Fruit fly (Drosophila melanogaster) whole organism, pupa: ENCODE measurements around the gene CG12289.

Experiments used
- CG12605 ChIP-seq: fragments of 200-800 bp; sonication (Bioruptor generic); IDR thresholded peaks from 2 replicates; pipeline ENCODE4 v1.3.6; 2022; ENCODE audit warnings: missing biosample characterization, missing genetic modification characterization
- CG13204 ChIP-seq: fragments of 200-800 bp; sonication (Bioruptor generic); optimal IDR thresholded peaks from 2 replicates; lab custom pipeline; 2018; ENCODE audit warnings: missing biosample characterization, mild to moderate bottlenecking, missing genetic modification characterization, moderate library complexity
- CG14655 ChIP-seq: fragments of 200-800 bp; sonication (Bioruptor generic); optimal IDR thresholded peaks from 3 replicates; lab custom pipeline; 2017; ENCODE audit warnings: mild to moderate bottlenecking, missing biosample characterization, missing genetic modification reagents, missing genetic modification characterization
- CG15710 ChIP-seq: fragments of 200-800 bp; sonication (Bioruptor generic); optimal IDR thresholded peaks from 2 replicates; lab custom pipeline; 2018; ENCODE audit warnings: missing biosample characterization, mild to moderate bottlenecking, missing genetic modification characterization, moderate library complexity
- CG34367 ChIP-seq: fragments of 200-800 bp; sonication (Bioruptor generic); optimal IDR thresholded peaks from 2 replicates; lab custom pipeline; 2018; ENCODE audit warnings: missing biosample characterization, mild to moderate bottlenecking, missing genetic modification characterization
- CG4496 ChIP-seq: fragments of 200-800 bp; sonication (Bioruptor generic); IDR thresholded peaks from 3 replicates; pipeline ENCODE4 v1.3.6; 2022; ENCODE audit warnings: missing biosample characterization, missing genetic modification characterization
- CG8159 ChIP-seq: fragments of 200-800 bp; sonication (Bioruptor generic); optimal IDR thresholded peaks from 3 replicates; lab custom pipeline; 2018; ENCODE audit warnings: missing biosample characterization, mild to moderate bottlenecking, missing genetic modification characterization, moderate library complexity
- CG8301 ChIP-seq: fragments of 200-800 bp; sonication (Bioruptor generic); optimal IDR thresholded peaks from 2 replicates; lab custom pipeline; 2018; ENCODE audit warnings: missing biosample characterization, mild to moderate bottlenecking, missing genetic modification characterization
- CG9948 ChIP-seq: fragments of 200-800 bp; sonication (Bioruptor generic); optimal IDR thresholded peaks from 2 replicates; lab custom pipeline; 2018; ENCODE audit warnings: missing biosample characterization, mild to moderate bottlenecking, missing genetic modification characterization, moderate library complexity
- D1 ChIP-seq: fragments of 200-800 bp; sonication (Bioruptor generic); optimal IDR thresholded peaks from 2 replicates; lab custom pipeline; 2018; ENCODE audit warnings: missing biosample characterization, mild to moderate bottlenecking, missing genetic modification characterization, moderate library complexity
- fd96Ca ChIP-seq: fragments of 200-800 bp; sonication (Bioruptor generic); IDR thresholded peaks from 3 replicates; pipeline ENCODE4 v1.3.6; 2022; ENCODE audit warnings: missing biosample characterization, missing genetic modification characterization
- rn ChIP-seq: fragments of 200-800 bp; sonication (Bioruptor generic); IDR thresholded peaks from 2 replicates; pipeline ENCODE4 v1.3.6; 2022; ENCODE audit warnings: missing biosample characterization, missing genetic modification characterization

DNA sequence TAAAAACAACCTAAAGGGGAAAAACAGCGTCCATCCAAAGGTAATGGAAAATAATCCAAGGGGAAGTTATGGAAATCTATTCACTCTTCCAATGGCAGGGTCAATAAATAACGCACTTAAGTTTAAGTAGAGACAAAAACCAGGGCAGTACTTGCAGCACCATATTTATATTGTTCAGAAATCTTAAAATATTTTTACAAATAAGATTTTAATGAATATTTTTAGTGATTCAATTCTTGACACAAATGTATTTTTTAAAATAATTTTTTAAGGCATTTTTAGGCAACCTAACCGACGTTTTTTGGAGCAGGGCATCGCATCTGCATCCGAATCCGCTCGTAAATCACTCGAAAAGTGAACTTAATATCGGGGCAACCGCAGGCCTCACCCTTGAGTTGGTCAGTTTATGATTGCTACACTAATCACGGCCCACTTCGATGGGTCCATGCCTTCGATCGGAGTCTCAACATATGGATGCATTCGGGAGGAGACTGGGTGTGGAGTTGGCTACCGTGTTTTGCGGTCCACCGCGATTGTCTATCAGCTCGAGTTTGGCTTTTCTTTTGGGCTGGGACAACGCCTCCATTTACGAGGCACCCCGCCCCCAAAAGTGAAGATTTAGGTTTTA is 51.0 kb downstream of the CG12289 start:
- no peak for TF ChIP-seq CG8301 (tag; lab: Kevin White, UChicago)
- peak; percentile 24 for TF ChIP-seq CG15710 (tag; lab: Kevin White, UChicago)
- no peak for TF ChIP-seq D1 (tag; lab: Kevin White, UChicago)
- TF ChIP-seq CG8159 (tag; lab: Kevin White, UChicago): peak; percentile 21
- TF ChIP-seq CG13204 (GFP tag; lab: Kevin White, UChicago): no peak
- no peak for TF ChIP-seq CG4496 (GFP tag; lab: Robert Waterston, UW)
- no peak for TF ChIP-seq CG14655 (GFP tag; lab: Kevin White, UChicago)
- peak; percentile 41 for TF ChIP-seq CG9948
- no peak for TF ChIP-seq CG12605 (GFP tag; lab: Robert Waterston, UW)
- no peak for TF ChIP-seq rn (GFP tag; lab: Robert Waterston, UW)
- TF ChIP-seq fd96Ca (GFP tag; lab: Robert Waterston, UW): no peak
- no peak for TF ChIP-seq CG34367 (tag; lab: Kevin White, UChicago)
